Fruit fly (Drosophila melanogaster): ENCODE data around the gene Pgant5.

The Pgant5 gene

DNA sequence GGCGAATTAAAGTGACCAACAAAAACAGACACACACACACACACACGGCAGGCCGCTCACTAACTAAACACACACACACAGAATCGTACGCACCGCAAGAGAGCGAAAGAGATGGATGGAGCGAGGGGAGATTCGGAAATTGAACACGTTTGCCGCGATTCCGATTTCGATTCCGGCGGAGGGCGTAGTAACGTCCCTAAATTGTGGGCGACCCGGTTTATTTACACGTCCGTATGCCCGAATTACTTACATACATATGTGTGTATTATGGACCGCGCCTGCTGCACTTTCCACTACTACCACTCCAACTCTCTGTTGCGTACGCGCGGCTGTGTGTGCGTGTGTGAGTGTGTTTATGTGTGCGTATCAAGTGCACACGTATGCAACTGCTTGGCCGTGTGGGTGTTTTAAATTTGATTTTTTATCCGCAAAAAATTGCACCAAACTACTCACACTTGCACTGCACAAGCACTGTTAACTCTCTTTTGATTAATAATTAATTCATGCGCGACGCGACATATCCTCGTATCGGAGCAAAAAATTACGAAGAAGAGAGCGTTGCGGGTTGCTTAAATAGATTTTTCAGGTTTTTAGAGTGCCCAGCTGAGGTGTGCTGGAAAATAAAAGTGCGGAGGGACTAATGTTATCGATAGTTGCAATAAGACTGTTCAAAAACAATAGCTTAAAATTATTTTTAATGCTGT, at the start of gene Pgant5:
Pgant5 (minus strand) TSS at position 601 of the 704 bp plus-strand sequence.
- TF ChIP-seq CG8478 (optimal IDR thresholded peaks at IDR 0.05) (no peak), CTCF (optimal IDR thresholded peaks at IDR 0.05) (no peak)

DNA sequence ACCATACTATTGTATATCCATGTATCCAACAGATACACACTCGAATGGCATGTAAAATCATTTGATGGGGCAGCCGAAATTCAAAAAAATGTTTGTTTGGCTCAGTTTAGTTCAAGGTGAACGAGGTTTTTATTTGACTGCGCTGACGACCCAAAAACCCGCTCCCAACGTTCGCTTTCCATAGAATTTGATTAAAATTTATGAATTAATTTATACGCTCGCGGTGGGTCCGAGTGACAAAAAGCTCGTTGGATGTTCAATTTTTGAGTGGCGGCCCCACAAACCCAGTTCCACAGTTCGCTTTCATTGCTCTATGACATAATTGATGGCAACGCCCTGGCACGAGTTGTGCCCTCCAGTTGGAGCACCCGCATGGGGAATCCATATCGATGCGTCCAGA, 26.2 kb upstream of the Pgant5 start:
- TF ChIP-seq CTCF (optimal IDR thresholded peaks at IDR 0.05) = no peak
- TF ChIP-seq CG8478 (optimal IDR thresholded peaks at IDR 0.05) = no peak

DNA sequence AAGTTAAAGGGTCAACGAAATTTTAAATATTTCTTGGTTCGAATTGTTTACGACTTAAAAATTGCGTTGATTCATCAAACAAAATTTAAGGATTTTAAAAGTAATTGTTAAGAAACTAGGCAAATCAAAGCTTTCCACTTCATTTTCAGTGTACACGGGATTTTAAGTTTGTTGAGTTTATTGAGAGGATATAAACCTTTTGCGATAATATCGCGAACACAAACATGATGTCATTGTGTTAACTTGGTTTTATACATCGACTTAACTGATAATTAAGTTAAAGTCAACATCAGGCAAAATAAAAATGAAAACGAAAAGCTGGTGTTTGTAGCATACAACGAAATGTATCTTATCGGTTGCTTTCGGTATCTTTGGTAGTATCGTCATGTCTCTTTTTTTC, 23.7 kb upstream of the Pgant5 start:
- TF ChIP-seq CTCF (optimal IDR thresholded peaks at IDR 0.05) (no peak), CG8478 (optimal IDR thresholded peaks at IDR 0.05) (no peak)

DNA sequence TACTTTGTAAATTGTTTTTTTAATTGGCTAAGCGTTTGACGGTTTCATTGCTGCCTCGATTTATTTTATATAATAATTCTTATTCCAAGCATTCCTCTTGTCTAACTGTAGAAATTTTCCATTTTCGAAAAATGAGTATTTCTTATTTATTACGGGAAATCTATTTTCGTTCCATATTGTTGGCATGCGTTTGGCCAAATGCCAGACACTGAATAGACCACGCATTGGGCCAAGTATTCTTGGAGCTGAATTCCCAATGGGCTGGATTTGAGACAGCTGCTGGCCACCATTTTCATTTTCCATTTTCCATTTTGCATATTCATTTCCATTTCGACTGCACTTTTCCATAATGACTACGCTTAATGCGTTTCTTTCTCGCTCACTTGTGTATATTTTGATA, 23.1 kb upstream of the Pgant5 start:
- TF ChIP-seq CG8478 (optimal IDR thresholded peaks at IDR 0.05) = no peak
- no peak for TF ChIP-seq CTCF (optimal IDR thresholded peaks at IDR 0.05)

DNA sequence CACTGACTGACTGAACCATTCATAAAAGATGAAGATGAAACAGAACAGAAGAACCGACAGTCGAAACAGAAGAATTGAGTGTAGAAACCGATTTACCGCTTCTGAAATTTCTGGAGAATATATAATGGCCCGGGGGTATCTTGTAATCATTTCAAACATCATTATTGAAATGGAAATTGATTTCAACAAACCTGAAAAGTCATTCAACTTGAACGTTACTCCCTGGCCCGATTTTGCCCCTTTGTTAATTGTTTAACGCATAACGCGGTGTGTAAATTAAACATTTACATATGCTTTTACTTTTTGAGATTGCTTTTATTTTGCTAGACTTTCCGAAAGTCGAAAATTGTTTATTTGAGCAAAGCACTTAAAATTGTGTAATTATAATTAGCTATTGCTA, 21.5 kb upstream of the Pgant5 start:
- TF ChIP-seq CG8478 (optimal IDR thresholded peaks at IDR 0.05) (no peak), CTCF (optimal IDR thresholded peaks at IDR 0.05) (no peak)

DNA sequence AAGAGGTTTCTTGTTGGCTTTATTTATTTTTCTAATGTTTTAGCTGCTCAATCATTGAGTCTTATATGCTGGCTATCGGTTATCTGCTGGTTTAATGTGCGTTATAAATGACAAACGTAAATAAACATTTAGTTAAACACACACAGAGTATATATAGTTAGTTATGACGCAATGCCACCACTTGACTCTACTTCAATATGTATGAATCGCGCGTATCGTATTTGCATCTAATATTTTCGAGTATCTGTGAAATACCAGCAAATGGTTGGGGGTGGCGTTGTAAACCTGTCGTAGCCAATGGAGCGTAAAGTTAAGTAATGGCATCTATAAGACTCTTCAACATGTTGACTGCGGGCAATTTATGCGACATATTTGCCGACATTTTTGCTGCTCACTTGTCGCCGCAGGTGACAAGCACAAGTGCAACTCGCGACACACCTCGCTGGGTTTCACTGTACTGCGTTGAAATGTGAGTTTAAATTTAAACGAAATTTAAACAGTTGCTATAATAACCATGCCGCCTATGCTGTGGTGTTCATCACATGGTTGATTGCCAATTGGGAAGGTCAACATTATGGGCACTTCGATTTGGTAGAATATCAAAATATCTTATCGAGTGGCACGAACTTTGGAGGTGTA, 20.2 kb upstream of the Pgant5 start:
- TF ChIP-seq CTCF (optimal IDR thresholded peaks at IDR 0.05) = no peak
- no peak for TF ChIP-seq CG8478 (optimal IDR thresholded peaks at IDR 0.05)

DNA sequence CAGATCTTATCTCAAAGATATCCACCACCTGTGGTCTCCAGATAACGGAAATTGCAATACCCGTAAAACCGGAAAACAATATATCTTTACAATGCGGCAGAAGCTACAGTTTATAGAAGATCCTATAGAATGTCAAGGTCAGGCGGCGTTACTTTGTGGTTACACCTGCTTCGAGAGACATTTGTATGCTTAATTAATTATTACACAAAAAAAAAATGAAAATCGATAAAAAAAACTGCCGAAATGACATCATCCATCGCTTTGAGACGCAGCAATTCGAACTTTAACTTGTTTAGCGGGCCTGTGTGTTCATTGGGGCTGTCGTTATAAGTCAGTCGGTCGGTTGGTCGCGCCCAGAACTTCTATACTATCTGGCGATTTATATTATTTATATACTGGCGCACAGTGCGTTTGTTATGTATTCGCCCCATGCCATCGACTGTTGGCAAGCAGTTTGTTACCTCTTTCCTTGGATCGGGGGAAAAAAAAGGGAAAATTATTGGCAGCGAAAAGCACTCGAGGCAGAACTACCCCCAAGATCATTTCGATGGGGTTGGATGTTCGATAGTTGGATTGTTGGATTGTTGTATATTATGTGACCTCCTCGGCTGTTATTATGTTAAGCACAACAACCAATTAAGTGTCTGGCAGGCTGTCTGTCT, 18.0 kb upstream of the Pgant5 start:
- TF ChIP-seq CG8478 (optimal IDR thresholded peaks at IDR 0.05) (no peak), CTCF (optimal IDR thresholded peaks at IDR 0.05) (no peak)

DNA sequence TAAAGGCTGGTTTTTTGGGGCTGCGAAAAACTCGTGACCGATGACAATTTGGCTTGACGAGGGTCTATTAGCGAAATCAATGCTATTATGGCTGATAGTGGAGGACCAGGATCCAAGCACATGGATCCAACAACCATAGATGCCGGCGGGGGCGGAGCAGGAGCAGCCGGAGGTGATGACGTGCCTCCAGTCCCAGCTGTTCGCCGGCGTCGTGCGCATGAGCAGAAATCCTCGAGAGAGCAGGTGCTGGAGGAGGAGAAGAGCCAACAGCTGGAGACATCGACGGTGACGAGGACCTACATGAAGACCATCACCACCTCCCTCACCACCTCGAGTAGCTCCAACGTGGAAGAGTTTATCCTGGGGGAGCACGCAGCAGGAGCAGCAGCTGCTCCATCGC, 15.7 kb upstream of the Pgant5 start:
- TF ChIP-seq CTCF (optimal IDR thresholded peaks at IDR 0.05) (no peak), CG8478 (optimal IDR thresholded peaks at IDR 0.05) (no peak)

DNA sequence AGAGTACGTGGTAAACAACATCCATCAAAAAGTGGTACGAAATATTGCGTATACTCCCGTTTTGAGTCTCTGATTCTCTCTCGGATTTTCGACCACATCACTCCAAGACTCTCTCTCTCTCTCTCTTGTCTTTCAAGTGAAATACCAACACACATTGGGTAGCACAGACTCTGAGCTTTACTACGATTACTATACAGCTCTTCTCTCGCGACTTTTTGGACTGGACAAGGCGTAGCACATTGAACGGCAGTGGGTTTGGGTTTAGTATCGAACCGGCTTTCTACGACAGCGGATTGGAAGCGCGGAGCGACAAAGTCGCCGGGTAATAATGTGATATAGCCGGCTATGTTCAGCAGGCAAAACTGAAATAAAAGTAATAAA, 14.9 kb upstream of the Pgant5 start:
- TF ChIP-seq CG8478 (optimal IDR thresholded peaks at IDR 0.05) = no peak
- no peak for TF ChIP-seq CTCF (optimal IDR thresholded peaks at IDR 0.05)

DNA sequence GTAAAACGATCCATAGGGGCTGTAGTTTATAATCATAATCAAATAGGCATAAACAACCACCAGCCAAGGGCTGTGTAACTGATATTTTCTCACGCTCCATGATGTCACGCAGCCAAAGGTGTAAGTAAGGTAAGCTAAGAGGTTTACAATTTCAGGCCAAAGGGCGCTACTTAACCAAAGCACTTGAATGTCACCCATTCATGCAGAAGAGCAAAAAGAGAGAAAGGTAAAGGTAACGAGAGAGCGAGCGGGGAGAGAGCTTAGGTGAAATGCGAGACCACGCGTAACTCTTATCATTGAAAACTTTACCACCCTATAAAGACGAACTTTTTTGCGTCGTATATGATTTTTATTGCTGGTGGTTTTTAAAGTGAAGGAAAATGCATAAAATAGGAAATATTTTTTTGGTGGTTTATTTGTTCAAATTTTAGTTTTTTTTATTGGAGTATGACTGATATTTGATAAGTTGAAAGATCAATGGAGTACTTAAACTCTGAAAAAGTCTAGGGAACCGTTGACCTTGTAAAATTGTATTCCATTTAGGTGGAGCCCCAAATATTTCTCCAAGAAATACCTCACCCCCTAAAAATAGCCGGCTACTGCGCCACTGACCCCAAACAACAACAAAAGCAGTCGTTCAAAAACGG, 14.4 kb upstream of the Pgant5 start:
- TF ChIP-seq CG8478 (optimal IDR thresholded peaks at IDR 0.05) = no peak
- no peak for TF ChIP-seq CTCF (optimal IDR thresholded peaks at IDR 0.05)

DNA sequence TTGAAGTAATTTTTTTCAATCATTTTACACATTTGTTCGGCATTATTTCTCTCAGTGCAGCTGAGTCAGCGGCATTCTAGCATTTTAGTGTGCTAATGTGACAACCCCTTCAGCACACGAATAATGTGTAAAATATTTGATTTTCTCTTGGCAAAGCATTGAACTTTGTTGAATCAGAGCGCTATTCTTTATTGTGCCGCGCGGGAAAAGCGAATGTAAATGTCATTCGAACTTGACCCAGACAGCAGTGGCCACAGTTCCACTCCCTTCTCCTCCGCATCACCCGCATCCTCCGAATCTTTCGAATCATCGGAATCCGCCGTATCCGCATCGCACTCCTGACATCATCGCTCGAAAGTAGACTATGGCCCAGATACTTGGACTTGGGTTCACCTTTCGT, 10.3 kb upstream of the Pgant5 start:
- TF ChIP-seq CTCF (optimal IDR thresholded peaks at IDR 0.05) = no peak
- no peak for TF ChIP-seq CG8478 (optimal IDR thresholded peaks at IDR 0.05)

DNA sequence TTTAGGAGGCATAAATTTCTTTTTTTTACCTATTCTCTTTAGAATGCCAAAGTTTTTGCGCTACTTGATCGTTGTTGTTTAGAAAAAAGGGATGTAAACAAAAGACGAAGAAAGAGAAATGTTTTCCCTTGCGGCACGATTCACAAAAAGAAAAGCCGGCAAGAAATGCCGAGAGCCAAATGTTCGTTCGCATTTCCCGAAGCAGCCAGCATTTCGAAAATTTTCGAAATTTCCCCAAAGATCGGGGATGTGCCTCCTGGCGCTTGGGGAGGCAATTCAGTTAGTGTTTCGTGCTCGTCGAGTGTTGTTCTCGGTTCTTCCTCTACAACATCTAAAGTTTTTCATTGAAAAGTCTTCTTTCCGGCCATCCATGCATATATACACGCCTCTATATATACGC, 7.2 kb upstream of the Pgant5 start, which contains the start of gene Msp300:
Msp300 (plus strand) TSS at position 301 of the 400 bp plus-strand sequence.
- TF ChIP-seq CTCF (optimal IDR thresholded peaks at IDR 0.05) = no peak
- no peak for TF ChIP-seq CG8478 (optimal IDR thresholded peaks at IDR 0.05)

DNA sequence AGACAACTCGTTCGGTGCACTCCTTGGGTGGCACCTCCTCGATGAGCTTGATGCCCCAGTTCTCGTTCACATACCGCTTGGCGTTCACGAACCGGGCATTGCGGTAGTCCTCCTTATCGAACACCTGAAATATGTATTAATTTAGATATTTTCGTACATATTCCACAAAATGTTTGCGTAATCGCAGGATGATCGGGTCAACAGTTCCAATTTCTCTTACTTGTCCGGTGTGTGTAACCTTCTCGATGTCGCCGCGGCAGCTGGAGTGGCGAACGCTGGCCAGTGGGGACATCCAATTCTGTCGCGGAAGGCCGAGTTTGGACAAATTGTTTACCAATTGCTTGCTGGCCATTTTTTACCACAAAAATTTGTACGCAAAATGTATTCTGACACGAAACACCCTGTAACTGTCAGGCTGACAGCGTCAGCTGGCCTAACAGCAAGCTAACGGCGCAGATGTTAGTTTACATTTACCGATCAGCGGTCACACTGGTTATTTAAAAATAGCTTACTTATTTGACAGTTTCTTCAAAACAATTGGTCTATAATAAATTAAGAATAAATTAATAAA, 6.5 kb upstream of the Pgant5 start, which contains the start of gene ND-13A:
ND-13A (minus strand) TSS at position 499 of the 571 bp plus-strand sequence.
- TF ChIP-seq CTCF (optimal IDR thresholded peaks at IDR 0.05) = no peak

DNA sequence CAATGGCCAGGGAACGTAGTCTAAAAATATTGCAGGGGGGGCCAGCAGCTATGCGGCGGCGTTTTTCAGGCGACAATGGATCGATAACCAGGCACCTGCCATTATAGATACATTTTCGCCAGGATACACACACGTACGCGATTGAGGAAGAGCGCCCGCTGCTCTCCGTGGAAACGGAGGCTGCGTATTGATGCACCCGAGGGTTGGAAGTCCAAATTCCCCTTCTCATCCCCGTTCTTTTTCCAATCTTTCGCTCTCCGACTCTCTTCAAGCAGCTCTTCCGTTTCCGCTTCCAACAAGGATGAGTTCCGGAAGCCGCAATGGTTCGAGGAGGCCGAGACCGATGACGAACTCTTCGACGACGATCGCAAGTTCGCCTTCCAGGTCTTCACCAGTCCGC, 3.4 kb upstream of the Pgant5 start:
- TF ChIP-seq CTCF (optimal IDR thresholded peaks at IDR 0.05) (no peak), CG8478 (optimal IDR thresholded peaks at IDR 0.05) (no peak)

DNA sequence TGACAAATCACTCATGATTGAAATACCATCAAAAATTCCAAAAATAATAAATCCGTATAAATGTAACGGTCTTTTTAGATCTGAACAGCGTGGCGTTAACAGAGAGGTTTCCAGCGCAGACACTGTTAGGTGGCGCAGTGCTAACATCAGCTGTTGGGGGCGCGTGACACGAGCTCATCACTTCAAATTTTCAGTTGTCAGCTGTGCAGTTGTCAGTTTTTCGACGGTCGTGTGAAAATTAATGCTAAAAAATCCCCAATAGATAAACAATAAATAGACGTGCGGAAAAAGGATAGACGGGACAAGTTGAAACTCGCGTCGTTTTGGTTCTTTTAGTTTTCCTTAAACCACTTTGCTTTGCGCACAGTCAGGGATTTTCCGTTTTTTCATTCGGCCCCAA, 2.8 kb upstream of the Pgant5 start, which contains the start of gene CG4230:
CG4230 (plus strand) TSS at position 6 of the 400 bp plus-strand sequence.
- TF ChIP-seq CTCF (optimal IDR thresholded peaks at IDR 0.05) (no peak), CG8478 (optimal IDR thresholded peaks at IDR 0.05) (no peak)
